Worm (Caenorhabditis elegans): ENCODE measurements around the gene srt-31.

The srt-31 gene

ce11 chrV:449685-450084, 23.0 kb upstream of the srt-31 start, which contains the start of gene M02H5.8:
Gene M02H5.8, plus strand, starts transcription at chrV:449981.
- TF ChIP-seq egl-18 (GFP tag; IDR thresholded peaks at IDR 0.05): no peak
- TF ChIP-seq let-607 (tag; optimal IDR thresholded peaks at IDR 0.05): no peak
- TF ChIP-seq nhr-80 (tag; optimal IDR thresholded peaks at IDR 0.05): peak; percentile 72

ce11 chrV:450757-451501, 21.8 kb upstream of the srt-31 start, which contains the start of gene nhr-123:
Gene nhr-123, plus strand, starts transcription at chrV:451451.
- peak; percentile 15; the same call in 1 of the 2 replicates for TF ChIP-seq hmg-1.2 (GFP tag; IDR thresholded peaks at IDR 0.05)
- no peak for TF ChIP-seq ceh-100 (GFP tag; IDR thresholded peaks at IDR 0.05)

- no peak for TF ChIP-seq die-1 (tag; optimal IDR thresholded peaks at IDR 0.05)
- no peak for TF ChIP-seq attf-6 (GFP tag; IDR thresholded peaks at IDR 0.05)
- no peak for TF ChIP-seq snpc-4 (GFP tag; optimal IDR thresholded peaks at IDR 0.05)
- TF ChIP-seq snpc-4 (tag; optimal IDR thresholded peaks at IDR 0.05): no peak
- no peak for TF ChIP-seq F49E8.2 (tag; optimal IDR thresholded peaks at IDR 0.05; ENCODE audit: insufficient read depth)
- no peak for TF ChIP-seq atf-7 (tag; optimal IDR thresholded peaks at IDR 0.05)
- TF ChIP-seq zfh-2 (GFP tag; conservative IDR thresholded peaks at IDR 0.05): no peak
- TF ChIP-seq lir-1 (GFP tag; conservative IDR thresholded peaks at IDR 0.05): no peak
- no peak for TF ChIP-seq ztf-6 (GFP tag; IDR thresholded peaks at IDR 0.05)
- no peak for TF ChIP-seq ztf-22 (GFP tag; optimal IDR thresholded peaks at IDR 0.05)
- TF ChIP-seq chd-7 (tag; optimal IDR thresholded peaks at IDR 0.05): no peak
Observed at ce11 chrV:453569-453968, 19.1 kb upstream of the srt-31 start, which contains the start of gene nhr-98. Gene nhr-98, plus strand, starts transcription at chrV:453869.

ce11 chrV:457839-458238, 14.8 kb upstream of the srt-31 start:
- TF ChIP-seq ztf-28 (GFP tag; IDR thresholded peaks at IDR 0.05) (no peak), pha-4 (tag; optimal IDR thresholded peaks at IDR 0.05) (peak; percentile 5), cebp-1 (GFP tag; IDR thresholded peaks at IDR 0.05) (no peak), cebp-1 (tag; optimal IDR thresholded peaks at IDR 0.05) (peak; percentile 72), F52B5.7 (tag; optimal IDR thresholded peaks at IDR 0.05) (no peak), unc-130 (GFP tag; optimal IDR thresholded peaks at IDR 0.05) (no peak), dox-1 (GFP tag; IDR thresholded peaks at IDR 0.05) (no peak)

ce11 chrV:459464-459863, 13.2 kb upstream of the srt-31 start, which contains the start of gene nhr-203:
Gene nhr-203, plus strand, starts transcription at chrV:459795.
- TF ChIP-seq Y56A3A.18 (GFP tag; IDR thresholded peaks at IDR 0.05): no peak
- TF ChIP-seq nfya-1 (tag; optimal IDR thresholded peaks at IDR 0.05; ENCODE audit: borderline replicate concordance, insufficient read depth): no peak
- TF ChIP-seq nhr-80 (tag; optimal IDR thresholded peaks at IDR 0.05): peak; percentile 67

ce11 chrV:462263-462662, 10.4 kb upstream of the srt-31 start, which contains the start of gene nhr-202:
Gene nhr-202, plus strand, starts transcription at chrV:462588.
- TF ChIP-seq nhr-120 (GFP tag; IDR thresholded peaks at IDR 0.05): no peak
- no peak for TF ChIP-seq ceh-58 (GFP tag; IDR thresholded peaks at IDR 0.05)
- TF ChIP-seq ceh-40 (GFP tag; IDR thresholded peaks at IDR 0.05): no peak
- TF ChIP-seq F10E7.11 (tag; optimal IDR thresholded peaks at IDR 0.05): no peak
- TF ChIP-seq nhr-80 (tag; optimal IDR thresholded peaks at IDR 0.05): peak; percentile 49
- no peak for TF ChIP-seq F55B11.4 (tag; optimal IDR thresholded peaks at IDR 0.05; ENCODE audit: borderline replicate concordance, insufficient read depth)
